Worm (Caenorhabditis elegans): ENCODE measurements around the gene ttc-4.

DNA sequence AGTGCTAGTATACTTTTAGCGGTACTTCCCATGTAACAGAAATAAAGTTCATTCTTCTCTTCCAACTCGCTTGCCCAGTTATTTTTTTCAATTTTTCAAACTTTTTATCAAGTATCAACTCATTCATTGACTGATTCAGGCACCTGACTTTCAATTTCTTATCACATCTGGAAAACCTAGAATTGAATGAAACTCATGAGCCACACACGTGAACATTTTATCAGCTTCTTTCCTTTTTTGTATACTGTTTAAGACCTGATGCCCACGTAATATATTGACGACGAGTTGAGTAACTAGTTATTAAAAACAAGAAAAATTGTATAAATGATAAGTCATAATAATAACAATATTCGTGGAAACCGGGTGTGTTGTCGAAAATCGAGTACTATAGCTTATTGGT, 41.0 kb upstream of the ttc-4 start:
- TF ChIP-seq dao-5 (tag; optimal IDR thresholded peaks at IDR 0.05), result no peak
- no peak for TF ChIP-seq him-1 (tag; optimal IDR thresholded peaks at IDR 0.05)
- TF ChIP-seq W03F9.2 (tag; optimal IDR thresholded peaks at IDR 0.05), result no peak

Measured in whole organism, L4/young adult.